Worm (Caenorhabditis elegans): Measurements from ENCODE around the gene T25B6.4.

T25B6.4 gene

DNA sequence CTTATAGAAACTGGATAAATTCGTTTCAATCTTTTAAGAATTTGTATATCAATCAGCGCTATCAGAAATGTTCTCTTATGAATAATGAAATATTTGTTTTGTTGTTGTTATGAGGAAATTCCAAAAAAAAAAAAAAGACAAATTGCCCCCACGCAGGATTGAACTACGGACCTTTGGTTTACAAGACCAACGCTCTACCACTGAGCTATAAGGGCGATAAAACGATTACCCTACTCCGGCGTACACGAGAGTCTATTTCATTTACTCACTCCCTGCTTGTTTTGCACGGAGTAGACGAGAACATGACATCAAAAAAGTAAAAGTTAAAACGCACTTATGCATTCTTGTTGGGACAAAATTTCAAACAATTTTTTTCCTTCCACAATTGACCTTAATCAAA lies 8.8 kb downstream of the T25B6.4 start (continued):
- TF ChIP-seq Y56A3A.18 (GFP tag; IDR thresholded peaks at IDR 0.05) (peak; percentile 93), nhr-90 (tag; optimal IDR thresholded peaks at IDR 0.05) (peak; percentile 88), fkh-3 (tag; optimal IDR thresholded peaks at IDR 0.05) (no peak), ets-4 (GFP tag; optimal IDR thresholded peaks at IDR 0.05) (no peak), let-607 (tag; optimal IDR thresholded peaks at IDR 0.05) (peak; percentile 47 to 50), snpc-4 (GFP tag; optimal IDR thresholded peaks at IDR 0.05) (peak; percentile 74), snpc-4 (tag; optimal IDR thresholded peaks at IDR 0.05) (peak in 1 of 4 experiments; percentile 30), attf-3 (GFP tag; conservative IDR thresholded peaks at IDR 0.05) (no peak), dpff-1 (tag; optimal IDR thresholded peaks at IDR 0.05) (no peak), rpc-1 (optimal IDR thresholded peaks at IDR 0.05) (peak; percentile 98), rpc-1 (tag; optimal IDR thresholded peaks at IDR 0.05) (peak; percentile 100), ccch-3 (GFP tag; optimal IDR thresholded peaks at IDR 0.05) (peak; percentile 41), aptf-3 (GFP tag; IDR thresholded peaks at IDR 0.05) (no peak), ceh-91 (GFP tag; IDR thresholded peaks at IDR 0.05) (no peak), ceh-100 (GFP tag; IDR thresholded peaks at IDR 0.05) (peak; percentile 64), attf-5 (GFP tag; optimal IDR thresholded peaks at IDR 0.05) (peak; percentile 50), madf-10 (tag; optimal IDR thresholded peaks at IDR 0.05) (peak; percentile 64), nfya-1 (tag; optimal IDR thresholded peaks at IDR 0.05; ENCODE audit: borderline replicate concordance, insufficient read depth) (no peak), bed-1 (GFP tag; IDR thresholded peaks at IDR 0.05) (peak; percentile 80; the same call in 1 of the 2 replicates), akir-1 (GFP tag; optimal IDR thresholded peaks at IDR 0.05) (no peak), let-526 (GFP tag; IDR thresholded peaks at IDR 0.05) (no peak), xnd-1 (tag; optimal IDR thresholded peaks at IDR 0.05) (no peak), snpc-3.4 (tag; optimal IDR thresholded peaks at IDR 0.05) (peak; percentile 32), B0035.1 (tag; optimal IDR thresholded peaks at IDR 0.05) (peak; percentile 77), gei-17 (GFP tag; optimal IDR thresholded peaks at IDR 0.05) (no peak), nfya-2 (GFP tag; IDR thresholded peaks at IDR 0.05) (no peak), dpl-1 (GFP tag; optimal IDR thresholded peaks at IDR 0.05) (no peak)

DNA sequence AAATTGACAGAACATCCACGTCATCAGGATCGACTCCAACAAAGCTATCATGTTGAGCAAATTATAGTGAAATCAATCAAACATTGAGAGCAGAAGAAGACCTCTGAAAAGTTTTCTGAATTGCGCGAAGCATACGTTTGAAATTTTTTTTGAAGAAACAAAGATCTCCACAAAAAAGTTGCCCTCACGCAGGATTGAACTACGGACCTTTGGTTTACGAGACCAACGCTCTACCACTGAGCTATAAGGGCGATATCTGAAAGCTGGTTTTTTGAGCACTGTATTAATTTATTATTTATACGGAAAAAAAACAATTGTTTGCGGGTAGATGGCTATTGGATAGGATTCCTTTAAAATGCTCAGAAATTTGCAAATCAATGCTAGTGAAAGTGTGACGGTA lies 10.0 kb downstream of the T25B6.4 start:
- no peak for TF ChIP-seq F52B5.7 (tag; optimal IDR thresholded peaks at IDR 0.05)
- TF ChIP-seq nfya-1 (tag; optimal IDR thresholded peaks at IDR 0.05; ENCODE audit: borderline replicate concordance, insufficient read depth), result no peak
- no peak for TF ChIP-seq attf-3 (GFP tag; conservative IDR thresholded peaks at IDR 0.05)
- peak; percentile 7 for TF ChIP-seq him-1 (tag; optimal IDR thresholded peaks at IDR 0.05)
- TF ChIP-seq B0035.1 (tag; optimal IDR thresholded peaks at IDR 0.05), result no peak
- TF ChIP-seq dpl-1 (GFP tag; optimal IDR thresholded peaks at IDR 0.05), result no peak
- TF ChIP-seq ztf-18 (tag; optimal IDR thresholded peaks at IDR 0.05), result peak; percentile 25
- TF ChIP-seq aptf-3 (GFP tag; IDR thresholded peaks at IDR 0.05), result no peak
- TF ChIP-seq rpc-1 (optimal IDR thresholded peaks at IDR 0.05), result peak; percentile 63
- TF ChIP-seq rpc-1 (tag; optimal IDR thresholded peaks at IDR 0.05), result peak; percentile 80
- no peak for TF ChIP-seq hsf-1 (GFP tag; IDR thresholded peaks at IDR 0.05)
- no peak for TF ChIP-seq T26A5.8 (tag; optimal IDR thresholded peaks at IDR 0.05)
- TF ChIP-seq B0261.1 (tag; optimal IDR thresholded peaks at IDR 0.05), result peak; percentile 56
- peak; percentile 29; the same call in 1 of the 2 replicates for TF ChIP-seq D2030.7 (GFP tag; IDR thresholded peaks at IDR 0.05)
- peak; percentile 11 for TF ChIP-seq mes-4 (tag; optimal IDR thresholded peaks at IDR 0.05)
- TF ChIP-seq hmg-1.2 (GFP tag; IDR thresholded peaks at IDR 0.05), result no peak; the same call in 1 of the 2 replicates
- TF ChIP-seq somi-1 (GFP tag; optimal IDR thresholded peaks at IDR 0.05), result no peak
- no peak for TF ChIP-seq nhr-120 (GFP tag; IDR thresholded peaks at IDR 0.05)
- peak; percentile 83 for TF ChIP-seq tbp1 (GFP tag; optimal IDR thresholded peaks at IDR 0.05)
- no peak for TF ChIP-seq attf-5 (GFP tag; optimal IDR thresholded peaks at IDR 0.05)
- no peak for TF ChIP-seq dpff-1 (tag; optimal IDR thresholded peaks at IDR 0.05)
- no peak for TF ChIP-seq snpc-4 (GFP tag; optimal IDR thresholded peaks at IDR 0.05)
- TF ChIP-seq snpc-4 (tag; optimal IDR thresholded peaks at IDR 0.05), result no peak

Data from whole organism, young adult.